Fruit fly (Drosophila melanogaster): Measurements from ENCODE around the gene CG14042.

CG14042 gene

DNA sequence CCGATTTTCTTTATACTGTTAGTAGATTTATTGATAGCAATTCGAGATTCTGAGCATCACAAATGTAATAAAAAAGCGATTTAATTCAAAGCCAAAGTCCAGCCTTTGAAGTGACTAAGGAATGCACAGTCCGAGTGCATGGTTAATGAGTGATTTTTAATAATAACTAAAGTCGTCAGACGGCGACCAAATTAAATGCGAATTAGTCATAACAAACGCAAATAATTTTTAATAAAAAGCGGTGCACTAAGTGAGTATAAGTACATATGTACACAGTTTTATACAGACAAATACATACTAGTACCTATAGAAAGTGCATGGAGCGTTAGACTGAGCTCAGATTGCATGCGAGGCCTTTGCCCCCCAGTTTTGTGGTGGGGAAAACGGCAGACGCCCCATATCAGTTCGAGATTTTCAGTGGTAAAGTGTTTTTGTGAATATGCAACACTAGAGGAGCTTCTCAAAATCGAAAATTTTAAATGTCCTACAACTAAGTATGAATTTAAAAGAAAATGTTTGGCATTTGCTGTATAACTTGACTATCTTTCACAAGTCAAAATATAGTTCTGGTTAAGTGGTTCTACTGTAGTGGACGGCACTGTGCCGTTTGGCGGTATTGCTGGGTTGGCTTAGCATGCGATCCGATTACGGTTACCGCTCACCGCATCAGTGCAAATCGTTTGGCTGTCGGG lies 34.7 kb upstream of the CG14042 start (continued):
- TF ChIP-seq cato (GFP tag; optimal IDR thresholded peaks at IDR 0.05; ENCODE audit: borderline replicate concordance) (no peak), Ets97D (GFP tag; optimal IDR thresholded peaks at IDR 0.05) (no peak), CG2678 (tag; optimal IDR thresholded peaks at IDR 0.05) (no peak), salm (tag; optimal IDR thresholded peaks at IDR 0.05) (no peak), CG7928 (GFP tag; optimal IDR thresholded peaks at IDR 0.05) (no peak), Atf6 (GFP tag; IDR thresholded peaks at IDR 0.05) (no peak), CG31388 (GFP tag; optimal IDR thresholded peaks at IDR 0.05) (no peak), Mes4 (GFP tag; optimal IDR thresholded peaks at IDR 0.05) (no peak), CG4617 (GFP tag; optimal IDR thresholded peaks at IDR 0.05; ENCODE audit: borderline replicate concordance) (no peak), Nf-YA (GFP tag; IDR thresholded peaks at IDR 0.05) (no peak), CG13894 (tag; optimal IDR thresholded peaks at IDR 0.05) (no peak), tin (GFP tag; optimal IDR thresholded peaks at IDR 0.05) (no peak), pan (optimal IDR thresholded peaks at IDR 0.05) (no peak), pan (GFP tag; optimal IDR thresholded peaks at IDR 0.05 in 1 of 2, IDR thresholded peaks at IDR 0.05 in 1 of 2) (no peak), ind (GFP tag; optimal IDR thresholded peaks at IDR 0.05) (no peak), NfI (GFP tag; optimal IDR thresholded peaks at IDR 0.05) (no peak), emc (GFP tag; optimal IDR thresholded peaks at IDR 0.05) (no peak), danr (GFP tag; IDR thresholded peaks at IDR 0.05) (no peak), CG9727 (GFP tag; optimal IDR thresholded peaks at IDR 0.05) (no peak), Tbp (GFP tag; optimal IDR thresholded peaks at IDR 0.05) (no peak), MTF-1 (GFP tag; optimal IDR thresholded peaks at IDR 0.05; ENCODE audit: borderline replicate concordance) (no peak), CG6272 (GFP tag; IDR thresholded peaks at IDR 0.05) (no peak), Rx (GFP tag; IDR thresholded peaks at IDR 0.05) (no peak), disco-r (GFP tag; optimal IDR thresholded peaks at IDR 0.05) (no peak), CG8388 (GFP tag; optimal IDR thresholded peaks at IDR 0.05) (no peak), CG2889 (GFP tag; IDR thresholded peaks at IDR 0.05) (no peak), kah (GFP tag; optimal IDR thresholded peaks at IDR 0.05) (no peak), Ada2b (GFP tag; IDR thresholded peaks at IDR 0.05) (peak; percentile 38; the same call in 1 of the 2 replicates), Stat92E (GFP tag; optimal IDR thresholded peaks at IDR 0.05) (no peak), CG10209 (GFP tag; optimal IDR thresholded peaks at IDR 0.05) (peak; percentile 3), esg (GFP tag; conservative IDR thresholded peaks at IDR 0.05) (0 out of 2 replicates have a peak, but pooled peaks have one; percentile 17), Spps (tag; optimal IDR thresholded peaks at IDR 0.05) (no peak), CG18262 (tag; optimal IDR thresholded peaks at IDR 0.05) (no peak), Taf1 (GFP tag; IDR thresholded peaks at IDR 0.05) (no peak), CG8765 (GFP tag; IDR thresholded peaks at IDR 0.05) (no peak), pfk (GFP tag; optimal IDR thresholded peaks at IDR 0.05) (no peak), fd102C (GFP tag; optimal IDR thresholded peaks at IDR 0.05) (no peak), p53 (GFP tag; optimal IDR thresholded peaks at IDR 0.05) (no peak), CG11695 (GFP tag; IDR thresholded peaks at IDR 0.05) (0 out of 3 replicates have a peak, but pooled peaks have one; percentile 23), psq (GFP tag; optimal IDR thresholded peaks at IDR 0.05) (no peak), pho (GFP tag; optimal IDR thresholded peaks at IDR 0.05) (no peak), maf-S (GFP tag; optimal IDR thresholded peaks at IDR 0.05) (no peak), vnd (GFP tag; IDR thresholded peaks at IDR 0.05; ENCODE audit: partially characterized antibody) (no peak), CG17186 (GFP tag; optimal IDR thresholded peaks at IDR 0.05) (no peak), TFAM (GFP tag; optimal IDR thresholded peaks at IDR 0.05) (no peak), caup (GFP tag; optimal IDR thresholded peaks at IDR 0.05; ENCODE audit: severe bottlenecking) (no peak), CG5953 (GFP tag; IDR thresholded peaks at IDR 0.05) (no peak), abd-A (tag; optimal IDR thresholded peaks at IDR 0.05) (no peak), CG8944 (GFP tag; optimal IDR thresholded peaks at IDR 0.05) (no peak), gsb (GFP tag; IDR thresholded peaks at IDR 0.05) (no peak)
